Worm (Caenorhabditis elegans) whole organism, L4 larva: ENCODE results near the gene pfk-1.2.

Source experiments
- F10B5.3 ChIP-seq: sonication (generic microtip); optimal IDR thresholded peaks from 2 replicates; lab custom pipeline; 2016; ENCODE audit warnings: mild to moderate bottlenecking, missing genetic modification characterization, missing compliant biosample characterization
- F44E2.7 ChIP-seq: fragments of 200-800 bp; sonication (Bioruptor generic); IDR thresholded peaks from 2 replicates; pipeline ENCODE4 v2.1.2; 2022; ENCODE audit warnings: missing genetic modification characterization, missing compliant biosample characterization
- F49E8.2 ChIP-seq: sonication (generic microtip); optimal IDR thresholded peaks from 2 replicates; lab custom pipeline; 2016; ENCODE audit warnings: missing compliant biosample characterization, mild to moderate bottlenecking, missing genetic modification characterization, borderline replicate concordance
- Y48G9A.11 ChIP-seq: fragments of 200-800 bp; sonication (Bioruptor generic); IDR thresholded peaks from 2 replicates; pipeline ENCODE4 v1.3.6; 2022; ENCODE audit warnings: missing genetic modification reagents, missing genetic modification characterization, missing compliant biosample characterization
- ZK546.5 ChIP-seq, 2 experiments: sonication (generic microtip); optimal IDR thresholded peaks; 2 replicates each; lab custom pipeline; 2017; ENCODE audit warnings: missing biosample characterization in 2 of 2, missing genetic modification characterization in 2 of 2
- aha-1 ChIP-seq: fragments of 150-350 bp; peaks from one replicate; lab custom pipeline; 2014; ENCODE audit warnings: missing biosample characterization, missing genetic modification characterization
- ama-1 ChIP-seq: fragments of 150-350 bp; optimal IDR thresholded peaks from 2 replicates; lab custom pipeline; 2014; ENCODE audit warnings: inconsistent platforms, mixed read lengths
- arid-1 ChIP-seq: fragments of 200-800 bp; sonication (Bioruptor generic); conservative IDR thresholded peaks from 2 replicates; pipeline ENCODE4 v1.3.6; 2022; ENCODE audit warnings: missing genetic modification reagents, missing genetic modification characterization, missing compliant biosample characterization
- ceh-20 ChIP-seq: fragments of 200-800 bp; sonication (Bioruptor generic); IDR thresholded peaks from 2 replicates; pipeline ENCODE4 v1.3.6; 2022; ENCODE audit warnings: missing genetic modification reagents, missing genetic modification characterization, missing compliant biosample characterization
- ceh-44 ChIP-seq: fragments of 200-800 bp; sonication (Bioruptor generic); IDR thresholded peaks from 2 replicates; pipeline ENCODE4 v1.3.6; 2022; ENCODE audit warnings: missing genetic modification reagents, missing genetic modification characterization, missing compliant biosample characterization
- ceh-82 ChIP-seq: sonication (generic microtip); optimal IDR thresholded peaks from 2 replicates; lab custom pipeline; 2017; ENCODE audit warnings: missing biosample characterization, missing genetic modification characterization
- cey-2 ChIP-seq: sonication (generic microtip); optimal IDR thresholded peaks from 3 replicates; lab custom pipeline; 2017; ENCODE audit warnings: missing genetic modification characterization, mild to moderate bottlenecking, missing compliant biosample characterization, antibody characterized with exemption, borderline replicate concordance; ENCODE audit not compliant: insufficient read depth
- daf-16 ChIP-seq, 3 experiments: sonication (generic microtip); optimal IDR thresholded peaks; 2 replicates each; lab custom pipeline; 2016 to 2017; ENCODE audit warnings: missing genetic modification characterization in 3 of 3, missing genetic modification reagents in 3 of 3, mild to moderate bottlenecking in 2 of 3, missing compliant biosample characterization in 2 of 3, missing biosample characterization in 1 of 3, moderate library complexity in 1 of 3
- daf-19 ChIP-seq: fragments of 200-800 bp; sonication (Bioruptor generic); conservative IDR thresholded peaks from 2 replicates; pipeline ENCODE4 v1.3.6; 2022; ENCODE audit warnings: missing genetic modification characterization, missing compliant biosample characterization
- dmd-6 ChIP-seq: fragments of 200-800 bp; sonication (Bioruptor generic); IDR thresholded peaks from 2 replicates; pipeline ENCODE4 v1.3.6; 2022; ENCODE audit warnings: missing genetic modification reagents, missing genetic modification characterization, missing compliant biosample characterization
- dpl-1 ChIP-seq: fragments of 150-350 bp; optimal IDR thresholded peaks from 2 replicates; lab custom pipeline; 2014; ENCODE audit warnings: missing biosample characterization, missing genetic modification reagents, missing genetic modification characterization
- duxl-1 ChIP-seq: sonication (generic microtip); optimal IDR thresholded peaks from 2 replicates; lab custom pipeline; 2016; ENCODE audit warnings: mild to moderate bottlenecking, missing genetic modification characterization, moderate library complexity, missing compliant biosample characterization; ENCODE audit not compliant: poor library complexity
- dve-1 ChIP-seq: sonication (generic microtip); optimal IDR thresholded peaks from 2 replicates; lab custom pipeline; 2017; ENCODE audit warnings: antibody characterized with exemption, mild to moderate bottlenecking, missing genetic modification characterization, missing compliant biosample characterization; ENCODE audit not compliant: insufficient read depth
- egl-27 ChIP-seq: sonication (generic microtip); optimal IDR thresholded peaks from 3 replicates; lab custom pipeline; 2017; ENCODE audit warnings: missing biosample characterization, missing genetic modification reagents, missing genetic modification characterization
- egl-43 ChIP-seq: fragments of 200-800 bp; sonication (Bioruptor generic); IDR thresholded peaks from 2 replicates; pipeline ENCODE4 v1.3.6; 2022; ENCODE audit warnings: missing genetic modification reagents, missing genetic modification characterization, missing compliant biosample characterization
- gei-8 ChIP-seq: fragments of 200-800 bp; sonication (Bioruptor generic); optimal IDR thresholded peaks from 2 replicates; lab custom pipeline; 2018; ENCODE audit warnings: mild to moderate bottlenecking, missing genetic modification characterization, missing compliant biosample characterization
- hif-1 ChIP-seq, 2 experiments: sonication (generic microtip); optimal IDR thresholded peaks; 2 replicates each; lab custom pipeline; 2016 to 2017; ENCODE audit warnings: missing compliant biosample characterization in 2 of 2, missing genetic modification characterization in 2 of 2, missing genetic modification reagents in 2 of 2, missing genotype in 2 of 2, mild to moderate bottlenecking in 1 of 2
- hlh-30 ChIP-seq: sonication (generic microtip); optimal IDR thresholded peaks from 2 replicates; lab custom pipeline; 2017; ENCODE audit warnings: antibody characterized with exemption, mild to moderate bottlenecking, missing genetic modification characterization, missing compliant biosample characterization; ENCODE audit not compliant: insufficient read depth
- hmg-1.1 ChIP-seq: fragments of 200-800 bp; sonication (Bioruptor generic); IDR thresholded peaks from 2 replicates; pipeline ENCODE4 v1.3.6; 2022; ENCODE audit warnings: missing genetic modification reagents, missing genetic modification characterization, missing compliant biosample characterization
- lin-15B ChIP-seq: fragments of 150-350 bp; sonication (generic microtip); optimal IDR thresholded peaks from 3 replicates; lab custom pipeline; 2014; ENCODE audit warnings: missing biosample characterization, missing genetic modification characterization
- lin-38 ChIP-seq: fragments of 200-800 bp; sonication (Bioruptor generic); IDR thresholded peaks from 2 replicates; pipeline ENCODE4 v1.3.6; 2022; ENCODE audit warnings: missing genetic modification reagents, missing genetic modification characterization, missing compliant biosample characterization
- lsy-2 ChIP-seq, 2 experiments: fragments of 150-350 bp in 1 of 2; sonication (generic microtip) in 1 of 2; optimal IDR thresholded peaks; 2 replicates each; lab custom pipeline; 2014 to 2017; ENCODE audit warnings: missing biosample characterization in 2 of 2, missing genetic modification characterization in 2 of 2
- madf-9 ChIP-seq: fragments of 200-800 bp; sonication (Bioruptor generic); conservative IDR thresholded peaks from 2 replicates; pipeline ENCODE4 v1.3.6; 2022; ENCODE audit warnings: missing genetic modification reagents, missing genetic modification characterization, missing compliant biosample characterization
- mdl-1 ChIP-seq, 2 experiments: fragments of 150-350 bp in 1 of 2; sonication (generic microtip) in 1 of 2; optimal IDR thresholded peaks; 2 replicates each; lab custom pipeline; 2014 to 2017; ENCODE audit warnings: missing biosample characterization in 2 of 2, missing genetic modification characterization in 2 of 2
- mep-1 ChIP-seq: fragments of 150-350 bp; sonication (generic microtip); optimal IDR thresholded peaks from 3 replicates; lab custom pipeline; 2014; ENCODE audit warnings: missing biosample characterization, missing genetic modification characterization
- mes-2 ChIP-seq: sonication (generic microtip); optimal IDR thresholded peaks from 2 replicates; lab custom pipeline; 2016; ENCODE audit warnings: missing genotype, mild to moderate bottlenecking, missing genetic modification characterization, missing compliant biosample characterization; ENCODE audit not compliant: poor library complexity, severe bottlenecking
- nhr-102 ChIP-seq: sonication (generic microtip); optimal IDR thresholded peaks from 2 replicates; lab custom pipeline; 2016; ENCODE audit warnings: mild to moderate bottlenecking, missing genetic modification characterization, moderate library complexity, missing compliant biosample characterization
- nhr-11 ChIP-seq: fragments of 150-350 bp; optimal IDR thresholded peaks from 2 replicates; lab custom pipeline; 2014; ENCODE audit warnings: missing biosample characterization, missing genetic modification characterization
- nhr-237 ChIP-seq: sonication (generic microtip); optimal IDR thresholded peaks from 2 replicates; lab custom pipeline; 2017; ENCODE audit warnings: missing biosample characterization, missing genetic modification characterization
- nhr-48 ChIP-seq: sonication (generic microtip); optimal IDR thresholded peaks from 2 replicates; lab custom pipeline; 2016; ENCODE audit warnings: mild to moderate bottlenecking, missing genetic modification characterization, missing compliant biosample characterization
- rbr-2 ChIP-seq: sonication (generic microtip); optimal IDR thresholded peaks from 2 replicates; lab custom pipeline; 2016; ENCODE audit warnings: missing genotype, missing genetic modification characterization, missing compliant biosample characterization
- sdz-12 ChIP-seq: fragments of 200-800 bp; sonication (Bioruptor generic); optimal IDR thresholded peaks from 2 replicates; lab custom pipeline; 2018; ENCODE audit warnings: mild to moderate bottlenecking, missing genetic modification characterization, missing compliant biosample characterization
- set-16 ChIP-seq: fragments of 200-800 bp; sonication (Bioruptor generic); IDR thresholded peaks from 2 replicates; pipeline ENCODE4 v1.3.6; 2022; ENCODE audit warnings: missing genetic modification reagents, missing genetic modification characterization, missing compliant biosample characterization
- snpc-4 ChIP-seq: fragments of 150-350 bp; optimal IDR thresholded peaks from 2 replicates; lab custom pipeline; 2014; ENCODE audit warnings: missing biosample characterization, missing genetic modification characterization
- tag-97 ChIP-seq: fragments of 200-800 bp; sonication (Bioruptor generic); IDR thresholded peaks from 2 replicates; pipeline ENCODE4 v1.3.6; 2022; ENCODE audit warnings: missing genetic modification characterization, missing compliant biosample characterization
- unc-62 ChIP-seq, 3 experiments: fragments of 150-350 bp in 1 of 3; sonication (generic microtip); optimal IDR thresholded peaks in 2 of 3; peaks in 1 of 3; 1 replicate in 1 of 3; 2 replicates in 2 of 3; lab custom pipeline; 2014 to 2017; ENCODE audit warnings: missing biosample characterization in 3 of 3, missing genetic modification characterization in 3 of 3, missing genetic modification reagents in 3 of 3, missing genotype in 1 of 3
- vab-7 ChIP-seq: fragments of 200-800 bp; sonication (Bioruptor generic); IDR thresholded peaks from 2 replicates; pipeline ENCODE4 v1.3.6; 2022; ENCODE audit warnings: missing genetic modification reagents, missing genetic modification characterization, missing compliant biosample characterization
- zag-1 ChIP-seq: fragments of 150-350 bp; optimal IDR thresholded peaks from 2 replicates; lab custom pipeline; 2014; ENCODE audit warnings: missing biosample characterization, missing genetic modification characterization
- ztf-11 ChIP-seq: fragments of 150-350 bp; optimal IDR thresholded peaks from 2 replicates; lab custom pipeline; 2014; ENCODE audit warnings: missing biosample characterization, missing genetic modification characterization
- ztf-7 ChIP-seq: fragments of 150-350 bp; optimal IDR thresholded peaks from 2 replicates; lab custom pipeline; 2014; ENCODE audit warnings: missing biosample characterization, missing genetic modification characterization

The pfk-1.2 gene

DNA sequence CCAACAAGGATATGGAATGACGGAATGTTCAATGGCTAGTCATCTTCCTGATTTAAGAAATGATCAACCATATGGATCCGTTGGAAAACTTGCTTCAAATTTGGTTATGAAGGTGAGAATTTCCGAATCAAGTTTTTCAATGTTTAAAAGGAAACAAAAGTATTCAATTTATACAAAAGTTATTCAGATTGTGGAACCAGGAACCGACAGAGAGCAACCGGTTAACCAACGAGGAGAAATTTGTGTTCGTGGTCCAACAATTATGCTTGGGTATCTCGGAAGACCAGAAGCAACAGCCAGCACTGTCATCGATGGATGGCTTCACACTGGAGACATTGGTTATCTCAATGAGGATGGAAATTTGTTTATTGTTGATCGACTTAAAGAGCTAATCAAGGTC is 22.0 kb upstream of the pfk-1.2 start:
- TF ChIP-seq nhr-48 (tag; lab: Kevin White, UChicago) (no peak), unc-62 (GFP tag; optimal IDR thresholded peaks at IDR 0.05 in 1 of 2; lab: Kevin White, UChicago) (peak in 1 of 2 experiments; percentile 32), unc-62 (tag; optimal IDR thresholded peaks at IDR 0.05; lab: Kevin White, UChicago) (no peak), ceh-44 (GFP tag; lab: Robert Waterston, UW) (no peak), daf-16 (GFP tag; optimal IDR thresholded peaks at IDR 0.05; lab: Kevin White, UChicago) (no peak), daf-16 (tag; optimal IDR thresholded peaks at IDR 0.05; lab: Kevin White, UChicago) (no peak), aha-1 (tag; lab: Kevin White, UChicago) (peak; percentile 97), F10B5.3 (tag; lab: Kevin White, UChicago) (no peak), F44E2.7 (GFP tag; lab: Robert Waterston, UW) (no peak)

DNA sequence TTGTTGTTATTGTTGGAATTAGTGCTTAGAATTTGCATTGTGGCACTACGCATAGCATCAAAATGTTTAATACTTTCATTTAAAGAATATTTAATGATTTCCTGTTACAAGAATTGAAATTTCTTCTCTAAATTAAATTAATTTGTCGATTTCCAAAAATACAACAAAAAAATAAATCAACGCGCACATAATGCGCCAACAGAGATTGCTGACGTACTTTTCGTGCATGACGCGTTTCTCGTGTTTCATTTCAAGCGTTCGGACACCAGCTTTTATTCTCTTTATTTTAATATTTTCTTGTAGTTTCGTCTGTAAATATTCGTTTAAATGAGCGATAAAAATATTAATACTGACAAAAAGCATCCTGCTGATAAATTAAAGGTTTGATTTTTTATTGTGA is 18.0 kb upstream of the pfk-1.2 start, which contains the start of gene eif-2Bdelta:
TSS of gene eif-2Bdelta (plus strand) at position 235 of the 400 bp plus-strand sequence.
- TF ChIP-seq nhr-237 (no peak), mes-2 (tag; lab: Kevin White, UChicago) (peak; percentile 60), hif-1 (tag; optimal IDR thresholded peaks at IDR 0.05; lab: Kevin White, UChicago) (no peak), ztf-7 (peak; percentile 23), daf-16 (GFP tag; optimal IDR thresholded peaks at IDR 0.05; lab: Kevin White, UChicago) (no peak), daf-16 (tag; optimal IDR thresholded peaks at IDR 0.05; lab: Kevin White, UChicago) (peak; percentile 46), dpl-1 (GFP tag; lab: Kevin White, UChicago) (peak; percentile 69), hlh-30 (tag; lab: Kevin White, UChicago) (peak; percentile 10), ceh-44 (GFP tag; lab: Robert Waterston, UW) (no peak), egl-27 (tag; lab: Kevin White, UChicago) (no peak), madf-9 (no peak), sdz-12 (GFP tag; lab: Kevin White, UChicago) (no peak), lsy-2 (tag; optimal IDR thresholded peaks at IDR 0.05; lab: Kevin White, UChicago) (peak in 1 of 2 experiments; percentile 66), dve-1 (tag; lab: Kevin White, UChicago) (peak; percentile 47), tag-97 (GFP tag; lab: Robert Waterston, UW) (no peak), nhr-102 (tag; lab: Kevin White, UChicago) (peak; percentile 49), F49E8.2 (tag; lab: Kevin White, UChicago) (no peak), lin-38 (GFP tag; lab: Robert Waterston, UW) (peak; percentile 47), arid-1 (0 out of 2 replicates have a peak, but pooled peaks have one; percentile 10), duxl-1 (peak; percentile 7), mep-1 (peak; percentile 36), gei-8 (GFP tag; lab: Kevin White, UChicago) (no peak), zag-1 (tag; lab: Kevin White, UChicago) (no peak), lin-15B (tag; lab: Kevin White, UChicago) (no peak), dmd-6 (GFP tag; lab: Robert Waterston, UW) (peak; percentile 38; the same call in 1 of the 2 replicates), nhr-48 (tag; lab: Kevin White, UChicago) (peak; percentile 18), ama-1 (no peak), rbr-2 (tag; lab: Kevin White, UChicago) (peak; percentile 45)

DNA sequence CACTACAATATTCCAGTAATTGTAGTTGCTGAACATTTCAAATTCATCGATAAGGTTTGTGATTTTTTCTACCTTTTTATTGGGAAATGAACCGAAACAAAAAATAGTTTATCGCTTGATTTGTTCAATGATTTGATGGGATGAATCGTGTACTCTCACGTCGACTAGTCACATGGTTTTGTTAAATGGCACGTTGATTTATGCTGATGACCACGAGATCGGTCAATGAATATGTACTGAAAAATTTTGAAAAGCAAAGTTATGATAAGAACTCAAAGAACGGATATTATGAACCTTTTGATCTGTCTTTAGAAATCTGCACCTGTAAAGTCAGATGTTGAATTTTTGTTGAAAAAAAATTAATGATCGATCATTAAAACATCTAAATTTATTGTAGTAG is 15.3 kb upstream of the pfk-1.2 start:
- TF ChIP-seq ZK546.5 (tag; optimal IDR thresholded peaks at IDR 0.05; lab: Kevin White, UChicago) (no peak), vab-7 (no peak), set-16 (GFP tag; lab: Robert Waterston, UW) (no peak), Y48G9A.11 (no peak), lin-15B (tag; lab: Kevin White, UChicago) (no peak), nhr-11 (tag; lab: Kevin White, UChicago) (no peak), cey-2 (no peak), aha-1 (tag; lab: Kevin White, UChicago) (no peak), snpc-4 (tag; lab: Kevin White, UChicago) (no peak), F44E2.7 (GFP tag; lab: Robert Waterston, UW) (no peak), ceh-20 (GFP tag; lab: Robert Waterston, UW) (peak; percentile 69; the same call in 1 of the 2 replicates), sdz-12 (GFP tag; lab: Kevin White, UChicago) (no peak), ztf-11 (tag; lab: Kevin White, UChicago) (no peak), daf-19 (GFP tag; lab: Robert Waterston, UW) (no peak), ceh-82 (no peak), egl-43 (GFP tag; lab: Robert Waterston, UW) (no peak), ama-1 (no peak), hmg-1.1 (GFP tag; lab: Robert Waterston, UW) (no peak), dve-1 (tag; lab: Kevin White, UChicago) (peak; percentile 82), mdl-1 (tag; optimal IDR thresholded peaks at IDR 0.05; lab: Kevin White, UChicago) (peak in 1 of 2 experiments; percentile 65), arid-1 (no peak)
